Worm (Caenorhabditis elegans) whole organism, midembryonic: ENCODE data around the gene cdc-48.1.

Experiments
- T22C8.4 ChIP-seq: fragments of 200-800 bp; sonication (Bioruptor generic); IDR thresholded peaks from 2 replicates; pipeline ENCODE4 v1.3.6; 2022; ENCODE audit warnings: missing genetic modification characterization, missing compliant biosample characterization
- cog-1 ChIP-seq: sonication (generic microtip); optimal IDR thresholded peaks from 2 replicates; lab custom pipeline; 2016; ENCODE audit warnings: missing genetic modification characterization, missing compliant biosample characterization
- flt-1 ChIP-seq: fragments of 200-800 bp; sonication (Bioruptor generic); IDR thresholded peaks from 2 replicates; pipeline ENCODE4 v1.3.6; 2022; ENCODE audit warnings: missing genetic modification characterization, missing compliant biosample characterization
- klf-2 ChIP-seq: fragments of 200-800 bp; sonication (Bioruptor generic); conservative IDR thresholded peaks from 2 replicates; pipeline ENCODE4 v1.3.6; 2022; ENCODE audit warnings: missing genetic modification reagents, missing genetic modification characterization, missing compliant biosample characterization
- med-1 ChIP-seq: sonication (generic microtip); optimal IDR thresholded peaks from 2 replicates; lab custom pipeline; 2017; ENCODE audit warnings: missing genetic modification characterization, mild to moderate bottlenecking, missing compliant biosample characterization, antibody characterized with exemption, missing genetic modification reagents; ENCODE audit not compliant: insufficient read depth
- ref-1 ChIP-seq: fragments of 200-800 bp; sonication (Bioruptor generic); conservative IDR thresholded peaks from 2 replicates; pipeline ENCODE4 v1.3.6; 2022; ENCODE audit warnings: missing genetic modification reagents, missing genetic modification characterization, missing compliant biosample characterization
- tab-1 ChIP-seq: fragments of 200-800 bp; sonication (Bioruptor generic); IDR thresholded peaks from 2 replicates; pipeline ENCODE4 v1.3.6; 2022; ENCODE audit warnings: missing genetic modification characterization, missing compliant biosample characterization
- ztf-23 ChIP-seq: fragments of 200-800 bp; sonication (Bioruptor generic); IDR thresholded peaks from 2 replicates; pipeline ENCODE4 v1.3.6; 2022; ENCODE audit warnings: missing genetic modification reagents, missing genetic modification characterization, missing compliant biosample characterization
- ztf-29 ChIP-seq: fragments of 200-800 bp; sonication (Bioruptor generic); IDR thresholded peaks from 2 replicates; pipeline ENCODE4 v1.3.6; 2022; ENCODE audit warnings: missing genetic modification reagents, missing genetic modification characterization, missing compliant biosample characterization

cdc-48.1 gene

ce11 chrII:10539232-10539631 is 24.0 kb downstream of the cdc-48.1 start, which contains the start of gene R166.3:
Gene R166.3, minus strand, starts transcription at chrII:10539332.
- no peak for TF ChIP-seq med-1 (GFP tag; lab: Kevin White, UChicago)
- TF ChIP-seq klf-2 = no peak
- TF ChIP-seq flt-1 (GFP tag; lab: Robert Waterston, UW) = no peak
- no peak for TF ChIP-seq ztf-23 (GFP tag; lab: Robert Waterston, UW)
- no peak for TF ChIP-seq tab-1 (GFP tag; lab: Robert Waterston, UW)
- TF ChIP-seq T22C8.4 = no peak
- no peak for TF ChIP-seq cog-1 (tag; lab: Kevin White, UChicago)
- TF ChIP-seq ztf-29 (GFP tag; lab: Robert Waterston, UW) = no peak
- no peak for TF ChIP-seq ref-1 (GFP tag; lab: Robert Waterston, UW)

- TF ChIP-seq cog-1 (tag; lab: Kevin White, UChicago) (peak; percentile 38), tab-1 (GFP tag; lab: Robert Waterston, UW) (no peak)
Observed at ce11 chrII:10537988-10538387, 25.2 kb downstream of the cdc-48.1 start.

ce11 chrII:10537571-10537970 is 25.6 kb downstream of the cdc-48.1 start, which contains the start of gene R166.2:
Gene R166.2, minus strand, starts transcription at chrII:10537671.
- TF ChIP-seq klf-2 (no peak), tab-1 (GFP tag; lab: Robert Waterston, UW) (no peak), T22C8.4 (no peak), ztf-29 (GFP tag; lab: Robert Waterston, UW) (no peak), flt-1 (GFP tag; lab: Robert Waterston, UW) (no peak), ztf-23 (GFP tag; lab: Robert Waterston, UW) (no peak), ref-1 (GFP tag; lab: Robert Waterston, UW) (no peak), med-1 (GFP tag; lab: Kevin White, UChicago) (no peak), cog-1 (tag; lab: Kevin White, UChicago) (no peak)

- TF ChIP-seq T22C8.4 (no peak), cog-1 (tag; lab: Kevin White, UChicago) (no peak), med-1 (GFP tag; lab: Kevin White, UChicago) (no peak), ref-1 (GFP tag; lab: Robert Waterston, UW) (no peak), ztf-23 (GFP tag; lab: Robert Waterston, UW) (no peak), klf-2 (no peak), tab-1 (GFP tag; lab: Robert Waterston, UW) (no peak), ztf-29 (GFP tag; lab: Robert Waterston, UW) (no peak), flt-1 (GFP tag; lab: Robert Waterston, UW) (no peak)
Observed at ce11 chrII:10533985-10534384, 29.2 kb downstream of the cdc-48.1 start.

ce11 chrII:10531604-10532003 is 31.6 kb downstream of the cdc-48.1 start:
- no peak for TF ChIP-seq med-1 (GFP tag; lab: Kevin White, UChicago)
- no peak for TF ChIP-seq ztf-29 (GFP tag; lab: Robert Waterston, UW)
- no peak for TF ChIP-seq flt-1 (GFP tag; lab: Robert Waterston, UW)
- no peak for TF ChIP-seq cog-1 (tag; lab: Kevin White, UChicago)
- TF ChIP-seq tab-1 (GFP tag; lab: Robert Waterston, UW) = no peak
- no peak for TF ChIP-seq klf-2
- no peak for TF ChIP-seq T22C8.4
- no peak for TF ChIP-seq ztf-23 (GFP tag; lab: Robert Waterston, UW)
- no peak for TF ChIP-seq ref-1 (GFP tag; lab: Robert Waterston, UW)

- no peak for TF ChIP-seq cog-1 (tag; lab: Kevin White, UChicago)
- no peak for TF ChIP-seq T22C8.4
- no peak for TF ChIP-seq ref-1 (GFP tag; lab: Robert Waterston, UW)
- no peak for TF ChIP-seq flt-1 (GFP tag; lab: Robert Waterston, UW)
- no peak for TF ChIP-seq tab-1 (GFP tag; lab: Robert Waterston, UW)
- TF ChIP-seq ztf-23 (GFP tag; lab: Robert Waterston, UW) = no peak
- no peak for TF ChIP-seq ztf-29 (GFP tag; lab: Robert Waterston, UW)
- TF ChIP-seq klf-2 = no peak
- TF ChIP-seq med-1 (GFP tag; lab: Kevin White, UChicago) = no peak
Observed at ce11 chrII:10530907-10531306, 32.3 kb downstream of the cdc-48.1 start.

- no peak for TF ChIP-seq cog-1 (tag; lab: Kevin White, UChicago)
- no peak for TF ChIP-seq ztf-23 (GFP tag; lab: Robert Waterston, UW)
- no peak for TF ChIP-seq flt-1 (GFP tag; lab: Robert Waterston, UW)
- no peak for TF ChIP-seq tab-1 (GFP tag; lab: Robert Waterston, UW)
- no peak for TF ChIP-seq T22C8.4
- TF ChIP-seq ztf-29 (GFP tag; lab: Robert Waterston, UW) = no peak
- TF ChIP-seq klf-2 = no peak
Observed at ce11 chrII:10529218-10529751, 33.9 kb downstream of the cdc-48.1 start.

ce11 chrII:10527649-10528134 is 35.5 kb downstream of the cdc-48.1 start, which contains the start of gene mab-10:
Gene mab-10, plus strand, starts transcription at chrII:10528084.
- 0 out of 2 replicates have a peak, but pooled peaks have one; percentile 48 for TF ChIP-seq ztf-23 (GFP tag; lab: Robert Waterston, UW)
- no peak for TF ChIP-seq cog-1 (tag; lab: Kevin White, UChicago)
- no peak for TF ChIP-seq T22C8.4
- no peak for TF ChIP-seq klf-2
- no peak for TF ChIP-seq ztf-29 (GFP tag; lab: Robert Waterston, UW)

ce11 chrII:10525134-10525533 is 38.1 kb downstream of the cdc-48.1 start:
- no peak for TF ChIP-seq tab-1 (GFP tag; lab: Robert Waterston, UW)
- TF ChIP-seq klf-2 = no peak
- TF ChIP-seq med-1 (GFP tag; lab: Kevin White, UChicago) = no peak
- TF ChIP-seq cog-1 (tag; lab: Kevin White, UChicago) = no peak
- no peak for TF ChIP-seq flt-1 (GFP tag; lab: Robert Waterston, UW)
- no peak for TF ChIP-seq ref-1 (GFP tag; lab: Robert Waterston, UW)
- TF ChIP-seq T22C8.4 = no peak
- no peak for TF ChIP-seq ztf-29 (GFP tag; lab: Robert Waterston, UW)
- no peak for TF ChIP-seq ztf-23 (GFP tag; lab: Robert Waterston, UW)
